Fruit fly (Drosophila melanogaster) whole organism, embryonic: ENCODE measurements around the gene RpS20.

Experiments
- Awh ChIP-seq: fragments of 200-800 bp; sonication (Bioruptor generic); IDR thresholded peaks from 2 replicates; pipeline ENCODE4, ENCODE4 v1.3.6; 2022; ENCODE audit warnings: missing biosample characterization, missing genetic modification characterization
- CG10274 ChIP-seq: fragments of 200-800 bp; sonication (Bioruptor generic); optimal IDR thresholded peaks from 3 replicates; lab custom pipeline; 2017; ENCODE audit warnings: missing biosample characterization, mild to moderate bottlenecking, missing genetic modification characterization
- CG10654 ChIP-seq: fragments of 200-800 bp; sonication (Bioruptor generic); optimal IDR thresholded peaks from 2 replicates; lab custom pipeline; 2016; ENCODE audit warnings: missing biosample characterization, missing genetic modification characterization
- CG15073 ChIP-seq: fragments of 200-800 bp; sonication (Bioruptor generic); optimal IDR thresholded peaks from 2 replicates; lab custom pipeline; 2016; ENCODE audit warnings: missing biosample characterization, missing genetic modification characterization
- CG15696 ChIP-seq: fragments of 200-800 bp; sonication (Bioruptor generic); optimal IDR thresholded peaks from 2 replicates; lab custom pipeline; 2019; ENCODE audit warnings: missing biosample characterization, mild to moderate bottlenecking, missing genetic modification characterization, moderate library complexity
- CG16815 ChIP-seq: fragments of 200-800 bp; sonication (Bioruptor generic); optimal IDR thresholded peaks from 3 replicates; lab custom pipeline; 2017; ENCODE audit warnings: missing biosample characterization, mild to moderate bottlenecking, missing genetic modification characterization
- CG17568 ChIP-seq: fragments of 200-800 bp; sonication (Bioruptor generic); optimal IDR thresholded peaks from 2 replicates; lab custom pipeline; 2018; ENCODE audit warnings: missing biosample characterization, mild to moderate bottlenecking, missing genetic modification characterization, moderate library complexity
- CG17802 ChIP-seq: fragments of 200-800 bp; sonication (Bioruptor generic); optimal IDR thresholded peaks from 2 replicates; lab custom pipeline; 2018; ENCODE audit warnings: missing biosample characterization, mild to moderate bottlenecking, missing genetic modification characterization, moderate library complexity
- CG18011 ChIP-seq: fragments of 200-800 bp; sonication (Bioruptor generic); optimal IDR thresholded peaks from 2 replicates; lab custom pipeline; 2017; ENCODE audit warnings: missing biosample characterization, missing genetic modification characterization, mild to moderate bottlenecking, moderate library complexity, missing genotype
- CG18476 ChIP-seq: fragments of 200-800 bp; sonication (Bioruptor generic); optimal IDR thresholded peaks from 2 replicates; lab custom pipeline; 2016; ENCODE audit warnings: missing biosample characterization, mild to moderate bottlenecking, missing genetic modification characterization
- CG42726 ChIP-seq: fragments of 200-800 bp; sonication (Bioruptor generic); IDR thresholded peaks from 2 replicates; pipeline ENCODE4 v1.3.6; 2022; ENCODE audit warnings: missing biosample characterization, missing genetic modification characterization; ENCODE audit not compliant: partially characterized antibody
- CG4617 ChIP-seq: fragments of 200-800 bp; sonication (Bioruptor generic); optimal IDR thresholded peaks from 3 replicates; lab custom pipeline; 2016; ENCODE audit warnings: missing biosample characterization, missing genetic modification characterization, borderline replicate concordance
- CG6813 ChIP-seq: fragments of 200-800 bp; sonication (Bioruptor generic); optimal IDR thresholded peaks from 2 replicates; lab custom pipeline; 2017; ENCODE audit warnings: missing biosample characterization, missing genetic modification characterization, mild to moderate bottlenecking, moderate library complexity, missing genetic modification reagents
- CG7357 ChIP-seq: fragments of 200-800 bp; sonication (Bioruptor generic); IDR thresholded peaks from 3 replicates; pipeline ENCODE4 v1.3.6; 2022; ENCODE audit warnings: missing biosample characterization, missing genetic modification characterization
- CG8290 ChIP-seq, 3 experiments: fragments of 200-800 bp; sonication (Bioruptor generic); optimal IDR thresholded peaks; 2 replicates each; lab custom pipeline; 2016 to 2019; ENCODE audit warnings: missing biosample characterization in 3 of 3, missing genetic modification characterization in 3 of 3, mild to moderate bottlenecking in 2 of 3, moderate library complexity in 1 of 3
- CTCF ChIP-seq: fragments of 200-800 bp; sonication (Bioruptor generic); optimal IDR thresholded peaks from 2 replicates; lab custom pipeline; 2017; ENCODE audit warnings: missing biosample characterization, mild to moderate bottlenecking, missing genetic modification characterization, moderate library complexity
- CoRest ChIP-seq: fragments of 200-800 bp; sonication (Bioruptor generic); optimal IDR thresholded peaks from 3 replicates; lab custom pipeline; 2018; ENCODE audit warnings: missing biosample characterization, mild to moderate bottlenecking, missing genetic modification characterization, moderate library complexity
- CrebB ChIP-seq: fragments of 200-800 bp; sonication (Bioruptor generic); optimal IDR thresholded peaks from 3 replicates; lab custom pipeline; 2018; ENCODE audit warnings: missing biosample characterization, mild to moderate bottlenecking, missing genetic modification characterization
- Doc2 ChIP-seq: fragments of 200-800 bp; sonication (Bioruptor generic); IDR thresholded peaks from 2 replicates; pipeline ENCODE4 v1.3.6; 2022; ENCODE audit warnings: missing biosample characterization, missing genetic modification characterization
- Hand ChIP-seq: fragments of 200-800 bp; sonication (Bioruptor generic); optimal IDR thresholded peaks from 2 replicates; lab custom pipeline; 2017; ENCODE audit warnings: mild to moderate bottlenecking, missing biosample characterization, missing genetic modification reagents, missing genetic modification characterization
- Jarid2 ChIP-seq: fragments of 200-800 bp; sonication (Bioruptor generic); optimal IDR thresholded peaks from 3 replicates; lab custom pipeline; 2017; ENCODE audit warnings: mild to moderate bottlenecking, missing biosample characterization, missing genetic modification reagents, missing genetic modification characterization
- Kr ChIP-seq: fragments of 200-800 bp; sonication (Bioruptor generic); optimal IDR thresholded peaks from 2 replicates; lab custom pipeline; 2017; ENCODE audit warnings: missing biosample characterization, mild to moderate bottlenecking, missing genetic modification characterization
- Lim3 ChIP-seq: fragments of 200-800 bp; sonication (Bioruptor generic); IDR thresholded peaks from 2 replicates; pipeline ENCODE4 v1.3.6; 2022; ENCODE audit warnings: missing biosample characterization, missing genetic modification characterization
- Lpt ChIP-seq: fragments of >200 bp; optimal IDR thresholded peaks from 2 replicates; lab custom pipeline; 2018; ENCODE audit warnings: missing biosample characterization, missing genetic modification characterization
- Myb ChIP-seq: fragments of 200-800 bp; sonication (Bioruptor generic); optimal IDR thresholded peaks from 2 replicates; lab custom pipeline; 2016; ENCODE audit warnings: missing biosample characterization, missing genetic modification characterization
- NC2α ChIP-seq: fragments of 200-800 bp; sonication (Bioruptor generic); optimal IDR thresholded peaks from 2 replicates; lab custom pipeline; 2016; ENCODE audit warnings: missing biosample characterization, missing genetic modification characterization
- NC2β ChIP-seq: fragments of 200-800 bp; sonication (Bioruptor generic); optimal IDR thresholded peaks from 2 replicates; lab custom pipeline; 2016; ENCODE audit warnings: missing biosample characterization, missing genetic modification characterization
- PHDP ChIP-seq: fragments of 200-800 bp; sonication (Bioruptor generic); optimal IDR thresholded peaks from 3 replicates; lab custom pipeline; 2018; ENCODE audit warnings: missing biosample characterization, mild to moderate bottlenecking, missing genetic modification characterization, moderate library complexity
- Side ChIP-seq: fragments of 200-800 bp; sonication (Bioruptor generic); optimal IDR thresholded peaks from 2 replicates; lab custom pipeline; 2016; ENCODE audit warnings: missing biosample characterization, missing genetic modification characterization
- Sox100B ChIP-seq: fragments of 200-800 bp; sonication (Bioruptor generic); optimal IDR thresholded peaks from 3 replicates; lab custom pipeline; 2018; ENCODE audit warnings: missing biosample characterization, mild to moderate bottlenecking, missing genetic modification characterization
- Xbp1 ChIP-seq: fragments of 200-800 bp; sonication (Bioruptor generic); optimal IDR thresholded peaks from 3 replicates; lab custom pipeline; 2016; ENCODE audit warnings: missing biosample characterization, mild to moderate bottlenecking, missing genetic modification characterization
- Xrp1 ChIP-seq: fragments of 200-800 bp; sonication (Bioruptor generic); IDR thresholded peaks from 2 replicates; pipeline ENCODE4 v1.3.6; 2022; ENCODE audit warnings: missing biosample characterization, missing genetic modification characterization
- ase ChIP-seq: fragments of 200-800 bp; sonication (Bioruptor generic); IDR thresholded peaks from 3 replicates; pipeline ENCODE4 v1.3.6; 2022; ENCODE audit warnings: missing biosample characterization, missing genetic modification characterization
- ash1 ChIP-seq: fragments of 200-800 bp; sonication (Bioruptor generic); optimal IDR thresholded peaks from 2 replicates; lab custom pipeline; 2018; ENCODE audit warnings: missing biosample characterization, mild to moderate bottlenecking, missing genetic modification characterization
- bsh ChIP-seq, 2 experiments: fragments of 200-800 bp; sonication (Bioruptor generic); optimal IDR thresholded peaks; 2 replicates each; lab custom pipeline; 2017 to 2018; ENCODE audit warnings: mild to moderate bottlenecking in 2 of 2, missing biosample characterization in 2 of 2, missing genetic modification characterization in 2 of 2, moderate library complexity in 1 of 2
- chif ChIP-seq, 2 experiments: fragments of 200-800 bp; sonication (Bioruptor generic); optimal IDR thresholded peaks; 3 replicates each; lab custom pipeline; 2016; ENCODE audit warnings: missing biosample characterization in 2 of 2, missing genetic modification characterization in 2 of 2
- crol ChIP-seq: fragments of 200-800 bp; sonication (Bioruptor generic); IDR thresholded peaks from 2 replicates; pipeline ENCODE4 v1.3.6; 2022; ENCODE audit warnings: missing biosample characterization, missing genetic modification characterization
- cwo ChIP-seq: fragments of 200-800 bp; sonication (Bioruptor generic); optimal IDR thresholded peaks from 3 replicates; lab custom pipeline; 2017; ENCODE audit warnings: missing biosample characterization, missing genetic modification characterization, mild to moderate bottlenecking, moderate library complexity, missing genetic modification reagents
- dmrt99B ChIP-seq: fragments of 200-800 bp; sonication (Bioruptor generic); optimal IDR thresholded peaks from 2 replicates; lab custom pipeline; 2018; ENCODE audit warnings: missing biosample characterization, mild to moderate bottlenecking, missing genetic modification characterization, moderate library complexity
- ems ChIP-seq: fragments of 200-800 bp; sonication (Bioruptor generic); optimal IDR thresholded peaks from 3 replicates; lab custom pipeline; 2016; ENCODE audit warnings: missing biosample characterization, missing genetic modification characterization
- gcm ChIP-seq: fragments of 200-800 bp; sonication (Bioruptor generic); optimal IDR thresholded peaks from 2 replicates; lab custom pipeline; 2019; ENCODE audit warnings: missing biosample characterization, mild to moderate bottlenecking, missing genetic modification characterization, moderate library complexity
- hbn ChIP-seq: fragments of 200-800 bp; sonication (Bioruptor generic); IDR thresholded peaks from 2 replicates; pipeline ENCODE4 v1.3.6; 2022; ENCODE audit warnings: missing biosample characterization, missing genetic modification characterization; ENCODE audit not compliant: partially characterized antibody
- ind ChIP-seq: fragments of 200-800 bp; sonication (Bioruptor generic); optimal IDR thresholded peaks from 3 replicates; lab custom pipeline; 2016; ENCODE audit warnings: missing biosample characterization, missing genetic modification characterization
- nmo ChIP-seq: fragments of 200-800 bp; sonication (Bioruptor generic); optimal IDR thresholded peaks from 2 replicates; lab custom pipeline; 2018; ENCODE audit warnings: missing biosample characterization, mild to moderate bottlenecking, missing genetic modification characterization, moderate library complexity
- pho ChIP-seq: fragments of 200-800 bp; sonication (Bioruptor generic); optimal IDR thresholded peaks from 2 replicates; lab custom pipeline; 2016; ENCODE audit warnings: missing biosample characterization, missing genetic modification characterization
- row ChIP-seq: fragments of 200-800 bp; sonication (Bioruptor generic); IDR thresholded peaks from 3 replicates; pipeline ENCODE4 v1.3.6; 2022; ENCODE audit warnings: missing biosample characterization, missing genetic modification characterization
- slbo ChIP-seq: fragments of 200-800 bp; sonication (Bioruptor generic); IDR thresholded peaks from 2 replicates; pipeline ENCODE4 v1.3.6; 2022; ENCODE audit warnings: missing biosample characterization, missing genetic modification characterization
- sqz ChIP-seq: fragments of 200-800 bp; sonication (Bioruptor generic); optimal IDR thresholded peaks from 3 replicates; lab custom pipeline; 2018; ENCODE audit warnings: missing biosample characterization, mild to moderate bottlenecking, missing genetic modification characterization
- tin ChIP-seq: fragments of 200-800 bp; sonication (Bioruptor generic); optimal IDR thresholded peaks from 3 replicates; lab custom pipeline; 2016; ENCODE audit warnings: missing biosample characterization, missing genetic modification characterization
- twi ChIP-seq: fragments of 200-800 bp; optimal IDR thresholded peaks from 2 replicates; lab custom pipeline; 2019; ENCODE audit warnings: missing biosample characterization, mild to moderate bottlenecking, missing genetic modification characterization, moderate library complexity
- zen2 ChIP-seq: fragments of 200-800 bp; sonication (Bioruptor generic); IDR thresholded peaks from 3 replicates; pipeline ENCODE4 v1.3.6; 2022; ENCODE audit warnings: missing biosample characterization, missing genetic modification characterization; ENCODE audit not compliant: partially characterized antibody

RpS20 gene

dm6 chr3R:20833664-20834063 is 11.7 kb downstream of the RpS20 start (continued):
- TF ChIP-seq CG17802 (tag; lab: Kevin White, UChicago) (no peak), row (GFP tag; lab: Robert Waterston, UW) (peak; percentile 62), CG10654 (GFP tag; lab: Kevin White, UChicago) (no peak), chif (GFP tag; optimal IDR thresholded peaks at IDR 0.05; lab: Kevin White, UChicago) (peak in 1 of 2 experiments; percentile 29), PHDP (peak; percentile 39), ash1 (GFP tag; lab: Kevin White, UChicago) (no peak), Hand (GFP tag; lab: Kevin White, UChicago) (no peak), Xbp1 (GFP tag; lab: Kevin White, UChicago) (peak; percentile 54), CG18011 (GFP tag; lab: Kevin White, UChicago) (no peak), CG16815 (GFP tag; lab: Kevin White, UChicago) (no peak), ems (GFP tag; lab: Kevin White, UChicago) (no peak), CG4617 (no peak), NC2β (no peak), nmo (GFP tag; lab: Kevin White, UChicago) (peak; percentile 22), dmrt99B (peak; percentile 49), CG18476 (GFP tag; lab: Kevin White, UChicago) (no peak), zen2 (GFP tag; lab: Robert Waterston, UW) (no peak), tin (GFP tag; lab: Kevin White, UChicago) (no peak), CG15073 (GFP tag; lab: Kevin White, UChicago) (no peak), Myb (GFP tag; lab: Kevin White, UChicago) (peak; percentile 2), ase (GFP tag; lab: Robert Waterston, UW) (no peak), Jarid2 (GFP tag; lab: Kevin White, UChicago) (no peak), CG10274 (GFP tag; lab: Kevin White, UChicago) (no peak), NC2α (no peak), ind (peak; percentile 46), Sox100B (no peak), Xrp1 (GFP tag; lab: Robert Waterston, UW) (no peak), sqz (GFP tag; lab: Kevin White, UChicago) (peak; percentile 7), hbn (no peak), Doc2 (GFP tag; lab: Robert Waterston, UW) (no peak), Kr (no peak), CG15696 (no peak), Lpt (no peak), bsh (GFP tag; optimal IDR thresholded peaks at IDR 0.05; lab: Kevin White, UChicago) (peak in 1 of 2 experiments; percentile 55), CG17568 (GFP tag; lab: Kevin White, UChicago) (no peak), twi (no peak), CG6813 (GFP tag; lab: Kevin White, UChicago) (no peak), Lim3 (GFP tag; lab: Robert Waterston, UW) (no peak), CrebB (tag; lab: Kevin White, UChicago) (no peak), CoRest (tag; lab: Kevin White, UChicago) (peak; percentile 21), Awh (GFP tag; lab: Robert Waterston, UW) (no peak), slbo (GFP tag; lab: Robert Waterston, UW) (peak; percentile 62; the same call in 1 of the 2 replicates), CG8290 (GFP tag; optimal IDR thresholded peaks at IDR 0.05; lab: Kevin White, UChicago) (no peak), CG8290 (tag; optimal IDR thresholded peaks at IDR 0.05; lab: Kevin White, UChicago) (no peak), CTCF (GFP tag; lab: Kevin White, UChicago) (no peak), CG42726 (GFP tag; lab: Robert Waterston, UW) (no peak), cwo (GFP tag; lab: Kevin White, UChicago) (no peak), pho (no peak), gcm (GFP tag; lab: Kevin White, UChicago) (no peak), crol (GFP tag; lab: Robert Waterston, UW) (no peak), Side (no peak), CG7357 (GFP tag; lab: Robert Waterston, UW) (no peak)
